Fruit fly (Drosophila melanogaster): ENCODE data around the gene kibra.
A peak's percentile ranks its signal among the peaks of the same experiment; 100 is the strongest.

kibra gene

DNA sequence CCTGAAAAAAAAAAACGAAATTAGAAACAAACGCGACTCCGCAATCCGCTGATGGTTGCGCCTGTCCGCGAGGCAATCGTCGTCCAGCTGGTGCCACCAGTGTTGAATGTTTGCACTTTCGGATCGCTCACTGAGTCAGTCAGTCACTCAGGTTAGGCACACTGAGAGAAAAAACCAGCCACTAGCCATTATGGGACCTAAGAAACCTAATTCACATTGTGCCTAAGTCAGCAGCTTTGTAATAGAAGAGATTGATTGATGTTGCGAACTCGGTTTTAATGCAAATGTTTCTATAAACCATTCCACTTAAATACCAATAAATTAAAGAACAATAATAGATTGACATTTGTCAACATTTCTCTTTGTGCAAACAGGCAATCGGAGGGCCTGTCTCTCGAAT lies 37.0 kb upstream of the kibra start:
- TF ChIP-seq gl (tag; optimal IDR thresholded peaks at IDR 0.05) (no peak), CG32121 (GFP tag; IDR thresholded peaks at IDR 0.05) (peak; percentile 38; the same call in 1 of the 2 replicates), CG8301 (tag; optimal IDR thresholded peaks at IDR 0.05) (peak; percentile 11), Ets98B (GFP tag; IDR thresholded peaks at IDR 0.05) (peak; percentile 57), CG4496 (GFP tag; IDR thresholded peaks at IDR 0.05) (0 out of 3 replicates have a peak, but pooled peaks have one; percentile 18)

DNA sequence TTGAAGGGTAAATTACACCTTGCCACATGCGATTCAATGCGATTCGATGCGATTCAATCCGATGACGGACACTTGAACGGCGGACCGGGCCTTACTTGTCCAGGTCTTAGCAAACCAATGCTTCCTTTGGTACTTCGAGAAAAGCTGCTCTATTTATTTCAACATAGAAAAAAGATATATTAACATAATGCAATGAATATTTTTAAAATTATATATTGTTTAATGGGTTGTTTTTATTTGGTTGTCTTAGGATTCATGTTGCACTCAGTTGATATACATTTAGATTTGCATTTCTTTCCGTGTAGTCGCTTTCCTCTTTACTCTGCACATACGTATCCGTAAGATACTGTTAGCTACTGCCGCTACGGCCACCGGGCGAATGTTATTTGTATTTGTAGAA lies 34.3 kb upstream of the kibra start:
- TF ChIP-seq Ets98B (GFP tag; IDR thresholded peaks at IDR 0.05), result peak; percentile 76
- no peak for TF ChIP-seq CG34367 (tag; optimal IDR thresholded peaks at IDR 0.05)
- TF ChIP-seq rn (GFP tag; IDR thresholded peaks at IDR 0.05), result 0 out of 2 replicates have a peak, but pooled peaks have one; percentile 9
- TF ChIP-seq CG14655 (GFP tag; optimal IDR thresholded peaks at IDR 0.05), result no peak
- peak; percentile 42; the same call in 1 of the 2 replicates for TF ChIP-seq CG12605 (GFP tag; IDR thresholded peaks at IDR 0.05)
- TF ChIP-seq fd96Ca (GFP tag; IDR thresholded peaks at IDR 0.05), result no peak
- TF ChIP-seq CG8159 (tag; optimal IDR thresholded peaks at IDR 0.05), result no peak
- peak; percentile 64; the same call in 2 of the 3 replicates for TF ChIP-seq CG4496 (GFP tag; IDR thresholded peaks at IDR 0.05)
- TF ChIP-seq CG9948 (tag; optimal IDR thresholded peaks at IDR 0.05), result no peak
- TF ChIP-seq CG10348 (GFP tag; IDR thresholded peaks at IDR 0.05), result no peak
- TF ChIP-seq CG32121 (GFP tag; IDR thresholded peaks at IDR 0.05), result peak; percentile 65
- TF ChIP-seq CG8301 (tag; optimal IDR thresholded peaks at IDR 0.05), result peak; percentile 56
- no peak for TF ChIP-seq Pif1B (GFP tag; optimal IDR thresholded peaks at IDR 0.05)

DNA sequence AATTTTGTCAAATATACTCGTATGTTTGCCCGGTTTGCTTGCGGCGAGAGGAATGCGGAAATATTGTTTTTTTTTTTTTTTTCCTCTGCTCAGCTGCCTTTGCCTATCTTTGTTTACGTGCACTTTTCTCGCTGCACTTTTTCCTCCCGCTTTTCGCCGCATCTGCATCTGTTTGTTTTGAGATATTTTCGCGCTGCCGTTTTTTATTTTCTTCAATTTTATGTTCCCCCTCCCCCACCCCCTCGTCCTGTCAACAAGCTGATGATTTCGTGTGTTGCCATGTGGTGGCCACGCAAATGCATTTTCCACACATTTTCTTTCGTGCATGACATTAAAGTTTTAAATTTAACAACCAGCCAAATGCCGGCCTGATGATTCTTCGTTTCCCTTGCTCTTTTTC lies 32.0 kb upstream of the kibra start:
- TF ChIP-seq CG15710 (tag; optimal IDR thresholded peaks at IDR 0.05) (no peak), Pif1A (GFP tag; optimal IDR thresholded peaks at IDR 0.05) (no peak), Snoo (tag; optimal IDR thresholded peaks at IDR 0.05) (no peak), gl (tag; optimal IDR thresholded peaks at IDR 0.05) (no peak), CG32121 (GFP tag; IDR thresholded peaks at IDR 0.05) (peak; percentile 69)

DNA sequence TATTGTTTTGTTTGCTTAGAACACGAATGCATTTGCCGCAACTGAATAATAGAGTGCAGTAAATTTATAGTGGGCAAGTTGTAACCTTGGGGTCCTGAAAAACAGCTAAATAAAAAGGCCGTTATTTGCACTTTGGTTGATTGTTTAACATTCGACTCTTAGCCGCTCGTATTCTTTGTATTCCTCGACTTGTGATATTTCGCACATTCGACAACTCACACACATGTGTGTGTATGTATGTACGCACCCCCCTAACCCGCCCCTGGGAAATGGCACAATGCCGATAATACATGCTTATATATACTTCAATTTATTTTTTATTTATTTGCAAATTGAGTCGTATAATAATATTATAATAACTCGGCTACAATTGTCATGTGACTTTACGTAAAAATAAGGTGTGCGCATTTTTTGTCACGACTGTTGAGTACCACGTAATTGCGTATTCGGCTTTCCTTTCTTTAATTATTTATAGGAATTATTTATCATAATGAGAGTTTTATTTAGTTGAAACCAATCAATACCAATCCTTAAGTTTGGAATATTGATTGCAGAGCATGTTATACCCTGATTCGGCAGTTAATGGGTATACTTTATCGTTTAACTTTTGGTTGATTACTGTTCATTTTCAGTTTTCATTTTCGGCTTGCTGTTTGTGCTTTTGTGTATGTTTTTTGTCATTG lies 30.9 kb upstream of the kibra start:
- no peak for TF ChIP-seq EcR (GFP tag; optimal IDR thresholded peaks at IDR 0.05)
- no peak for TF ChIP-seq CG17806 (tag; optimal IDR thresholded peaks at IDR 0.05)
- no peak for TF ChIP-seq fd96Ca (GFP tag; IDR thresholded peaks at IDR 0.05)
- TF ChIP-seq CG12605 (GFP tag; IDR thresholded peaks at IDR 0.05), result no peak
- no peak for TF ChIP-seq CG13204 (GFP tag; optimal IDR thresholded peaks at IDR 0.05)
- TF ChIP-seq CG15710 (tag; optimal IDR thresholded peaks at IDR 0.05), result no peak
- no peak for TF ChIP-seq CG9948 (tag; optimal IDR thresholded peaks at IDR 0.05)
- peak; percentile 51; the same call in 1 of the 2 replicates for TF ChIP-seq Ets98B (GFP tag; IDR thresholded peaks at IDR 0.05)
- TF ChIP-seq CG8301 (tag; optimal IDR thresholded peaks at IDR 0.05), result no peak
- TF ChIP-seq Pif1B (GFP tag; optimal IDR thresholded peaks at IDR 0.05), result peak; percentile 45
- TF ChIP-seq gl (tag; optimal IDR thresholded peaks at IDR 0.05), result no peak
- peak; percentile 48 for TF ChIP-seq Pif1A (GFP tag; optimal IDR thresholded peaks at IDR 0.05)
- peak; percentile 22; the same call in 1 of the 2 replicates for TF ChIP-seq CG32121 (GFP tag; IDR thresholded peaks at IDR 0.05)
- TF ChIP-seq Snoo (tag; optimal IDR thresholded peaks at IDR 0.05), result peak; percentile 67
- peak; percentile 46; the same call in 1 of the 3 replicates for TF ChIP-seq CG4496 (GFP tag; IDR thresholded peaks at IDR 0.05)
- TF ChIP-seq rn (GFP tag; IDR thresholded peaks at IDR 0.05), result no peak
- no peak for TF ChIP-seq CG10348 (GFP tag; IDR thresholded peaks at IDR 0.05)
- peak; percentile 8 for TF ChIP-seq CG8159 (tag; optimal IDR thresholded peaks at IDR 0.05)
- no peak for TF ChIP-seq D1 (tag; optimal IDR thresholded peaks at IDR 0.05)
- no peak for TF ChIP-seq CG34367 (tag; optimal IDR thresholded peaks at IDR 0.05)

DNA sequence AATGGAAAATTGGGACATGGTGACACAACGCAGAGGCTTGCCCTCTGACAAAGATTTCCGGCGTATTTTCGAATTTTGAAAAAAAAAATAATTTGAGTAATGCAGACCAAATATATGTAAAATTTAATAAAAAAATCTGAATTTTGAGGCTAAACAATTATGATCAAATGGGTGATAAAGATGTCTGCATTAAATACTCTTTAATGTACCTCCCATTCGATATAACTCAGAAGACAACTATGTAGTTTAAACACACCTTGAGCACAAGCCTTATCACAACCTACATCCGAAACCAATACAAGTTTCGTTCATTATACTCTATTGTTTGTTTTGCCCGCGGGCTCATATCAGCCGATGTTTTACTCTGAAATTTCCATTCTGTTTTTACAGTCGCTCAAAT lies 30.3 kb upstream of the kibra start, which contains the start of gene CG7362:
CG7362 (minus strand) TSS at position 101 of the 400 bp plus-strand sequence.
- TF ChIP-seq CG14655 (GFP tag; optimal IDR thresholded peaks at IDR 0.05) (no peak), CG15710 (tag; optimal IDR thresholded peaks at IDR 0.05) (no peak), CG32121 (GFP tag; IDR thresholded peaks at IDR 0.05) (no peak), Snoo (tag; optimal IDR thresholded peaks at IDR 0.05) (no peak), CG4496 (GFP tag; IDR thresholded peaks at IDR 0.05) (no peak), CG17806 (tag; optimal IDR thresholded peaks at IDR 0.05) (no peak), Pif1B (GFP tag; optimal IDR thresholded peaks at IDR 0.05) (no peak), CG9948 (tag; optimal IDR thresholded peaks at IDR 0.05) (no peak), CG8159 (tag; optimal IDR thresholded peaks at IDR 0.05) (no peak), Ets98B (GFP tag; IDR thresholded peaks at IDR 0.05) (no peak), CG12605 (GFP tag; IDR thresholded peaks at IDR 0.05) (no peak), EcR (GFP tag; optimal IDR thresholded peaks at IDR 0.05) (no peak), D1 (tag; optimal IDR thresholded peaks at IDR 0.05) (no peak), CG8301 (tag; optimal IDR thresholded peaks at IDR 0.05) (no peak), CG34367 (tag; optimal IDR thresholded peaks at IDR 0.05) (no peak), fd96Ca (GFP tag; IDR thresholded peaks at IDR 0.05) (no peak), gl (tag; optimal IDR thresholded peaks at IDR 0.05) (no peak)

DNA sequence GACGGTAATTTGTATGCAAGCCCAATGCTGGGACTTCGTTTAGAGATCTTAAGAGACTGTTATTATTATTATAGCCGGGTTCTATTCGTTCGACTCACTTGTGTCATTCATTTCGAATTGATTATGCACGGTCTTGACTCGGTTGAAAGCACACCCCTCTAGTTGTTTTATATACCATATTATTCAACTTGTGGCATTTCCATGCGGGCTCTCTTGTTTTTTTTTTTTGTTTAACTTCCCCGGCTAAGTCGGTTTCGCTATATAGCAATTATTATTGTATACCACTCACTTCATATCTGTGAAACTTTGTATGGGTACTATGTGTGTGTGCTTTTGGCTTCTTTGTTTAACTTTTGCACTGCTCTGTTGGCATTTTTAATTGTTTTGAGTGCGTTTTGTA lies 27.0 kb upstream of the kibra start, which contains the start of gene smp-30:
smp-30 (minus strand) TSS at position 224 of the 400 bp plus-strand sequence.
- TF ChIP-seq CG17806 (tag; optimal IDR thresholded peaks at IDR 0.05) (no peak), CG13204 (GFP tag; optimal IDR thresholded peaks at IDR 0.05) (no peak), CG9948 (tag; optimal IDR thresholded peaks at IDR 0.05) (no peak), CG12605 (GFP tag; IDR thresholded peaks at IDR 0.05) (no peak), CG15710 (tag; optimal IDR thresholded peaks at IDR 0.05) (no peak), CG8159 (tag; optimal IDR thresholded peaks at IDR 0.05) (no peak), EcR (GFP tag; optimal IDR thresholded peaks at IDR 0.05) (no peak)
